Worm (Caenorhabditis elegans): Measurements from ENCODE around the gene Y81G3A.1.
A peak's percentile ranks its signal among the peaks of the same experiment; 100 is the strongest.

DNA sequence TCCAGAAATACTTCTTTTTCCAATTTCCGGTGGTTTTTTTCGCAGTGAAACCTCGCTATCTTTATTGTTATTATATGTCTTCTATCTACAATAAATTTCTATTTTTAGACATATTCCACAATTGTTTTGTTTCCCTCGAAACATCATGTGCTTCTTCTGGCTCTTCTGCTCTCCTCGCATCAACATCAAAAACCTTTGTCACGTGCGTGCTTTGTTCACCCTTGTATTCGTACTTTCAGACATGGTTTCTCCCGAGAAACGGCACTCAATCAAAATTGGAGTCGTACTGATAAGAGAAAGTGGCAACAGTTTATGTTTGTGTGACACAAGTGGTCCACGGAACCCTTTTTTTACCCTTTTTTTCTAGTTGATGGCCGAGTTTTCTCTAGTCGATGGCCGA, 6.0 kb downstream of the Y81G3A.1 start:
- no peak for TF ChIP-seq ceh-32 (tag; optimal IDR thresholded peaks at IDR 0.05; ENCODE audit: poor library complexity)
- TF ChIP-seq zfp-3 (GFP tag; conservative IDR thresholded peaks at IDR 0.05): 0 out of 2 replicates have a peak, but pooled peaks have one; percentile 39
- TF ChIP-seq ama-1 (optimal IDR thresholded peaks at IDR 0.05): no peak
- no peak for TF ChIP-seq gei-8 (GFP tag; optimal IDR thresholded peaks at IDR 0.05)
- no peak for TF ChIP-seq hmg-1.1 (GFP tag; IDR thresholded peaks at IDR 0.05)
- no peak for TF ChIP-seq lsy-2 (tag; optimal IDR thresholded peaks at IDR 0.05)
- no peak for TF ChIP-seq ZK546.5 (tag; optimal IDR thresholded peaks at IDR 0.05)
- TF ChIP-seq F44E2.7 (GFP tag; IDR thresholded peaks at IDR 0.05): no peak
- TF ChIP-seq lin-13 (GFP tag; optimal IDR thresholded peaks at IDR 0.05): peak; percentile 9
- peak; percentile 71 for TF ChIP-seq ceh-20 (GFP tag; IDR thresholded peaks at IDR 0.05)
- no peak for TF ChIP-seq unc-39 (tag; optimal IDR thresholded peaks at IDR 0.05)
- peak in 1 of 2 experiments; percentile 92 for TF ChIP-seq unc-62 (GFP tag; optimal IDR thresholded peaks at IDR 0.05 in 1 of 2)
- no peak for TF ChIP-seq unc-62 (tag; optimal IDR thresholded peaks at IDR 0.05)
- TF ChIP-seq nhr-77 (tag; optimal IDR thresholded peaks at IDR 0.05): peak; percentile 55
- TF ChIP-seq aly-2 (tag; optimal IDR thresholded peaks at IDR 0.05): no peak
